Fruit fly (Drosophila melanogaster) whole organism, embryonic: ENCODE results near the gene CG5087.

Experiments used
- B-H1 ChIP-seq: fragments of 200-800 bp; sonication (Bioruptor generic); IDR thresholded peaks from 3 replicates; pipeline ENCODE4 v1.3.6; 2022; ENCODE audit warnings: missing biosample characterization, missing genetic modification characterization
- BEAF-32 ChIP-seq: fragments of 200-800 bp; sonication (Bioruptor generic); optimal IDR thresholded peaks from 3 replicates; lab custom pipeline; 2017; ENCODE audit warnings: missing biosample characterization, missing genetic modification characterization, mild to moderate bottlenecking, moderate library complexity, missing genetic modification reagents
- CG11247 ChIP-seq: fragments of 200-800 bp; sonication (Bioruptor generic); IDR thresholded peaks from 2 replicates; pipeline ENCODE4 v1.3.6; 2022; ENCODE audit warnings: missing biosample characterization, missing genetic modification characterization
- CG11695 ChIP-seq: fragments of 200-800 bp; sonication (Bioruptor generic); IDR thresholded peaks from 3 replicates; pipeline ENCODE4 v1.3.6; 2022; ENCODE audit warnings: missing biosample characterization, missing genetic modification characterization
- CG13775 ChIP-seq: fragments of 200-800 bp; sonication (Bioruptor generic); optimal IDR thresholded peaks from 3 replicates; lab custom pipeline; 2017; ENCODE audit warnings: missing biosample characterization, mild to moderate bottlenecking, missing genetic modification characterization
- CG15269 ChIP-seq: fragments of 200-800 bp; sonication (Bioruptor generic); optimal IDR thresholded peaks from 2 replicates; lab custom pipeline; 2018; ENCODE audit warnings: missing biosample characterization, mild to moderate bottlenecking, missing genetic modification characterization, moderate library complexity
- CG15479 ChIP-seq: fragments of 200-800 bp; sonication (Bioruptor generic); optimal IDR thresholded peaks from 3 replicates; lab custom pipeline; 2019; ENCODE audit warnings: missing biosample characterization, mild to moderate bottlenecking, missing genetic modification characterization, moderate library complexity
- CG16815 ChIP-seq: fragments of 200-800 bp; sonication (Bioruptor generic); optimal IDR thresholded peaks from 3 replicates; lab custom pipeline; 2017; ENCODE audit warnings: missing biosample characterization, mild to moderate bottlenecking, missing genetic modification characterization
- CG18262 ChIP-seq: fragments of 200-800 bp; optimal IDR thresholded peaks from 3 replicates; lab custom pipeline; 2019; ENCODE audit warnings: missing biosample characterization, mild to moderate bottlenecking, missing genetic modification characterization, moderate library complexity
- CG18619 ChIP-seq: fragments of 200-800 bp; sonication (Bioruptor generic); optimal IDR thresholded peaks from 3 replicates; lab custom pipeline; 2017; ENCODE audit warnings: missing biosample characterization, mild to moderate bottlenecking, missing genetic modification characterization
- CG2116 ChIP-seq: fragments of 200-800 bp; sonication (Bioruptor generic); optimal IDR thresholded peaks from 3 replicates; lab custom pipeline; 2018; ENCODE audit warnings: missing biosample characterization, mild to moderate bottlenecking, missing genetic modification characterization
- CG31441 ChIP-seq: fragments of 200-800 bp; sonication (Bioruptor generic); IDR thresholded peaks from 2 replicates; pipeline ENCODE4 v1.3.6; 2022; ENCODE audit warnings: missing biosample characterization, missing genetic modification characterization
- CG5245 ChIP-seq: fragments of 200-800 bp; sonication (Bioruptor generic); optimal IDR thresholded peaks from 3 replicates; lab custom pipeline; 2016; ENCODE audit warnings: missing biosample characterization, missing genetic modification characterization
- CG6791 ChIP-seq: fragments of 200-800 bp; sonication (Bioruptor generic); IDR thresholded peaks from 3 replicates; pipeline ENCODE4 v1.3.6; 2022; ENCODE audit warnings: missing biosample characterization, missing genetic modification characterization; ENCODE audit not compliant: partially characterized antibody
- CG7271 ChIP-seq: fragments of 200-800 bp; sonication (Bioruptor generic); optimal IDR thresholded peaks from 2 replicates; lab custom pipeline; 2018; ENCODE audit warnings: missing biosample characterization, mild to moderate bottlenecking, missing genetic modification characterization, moderate library complexity
- CG7357 ChIP-seq: fragments of 200-800 bp; sonication (Bioruptor generic); IDR thresholded peaks from 3 replicates; pipeline ENCODE4 v1.3.6; 2022; ENCODE audit warnings: missing biosample characterization, missing genetic modification characterization
- CG7556 ChIP-seq: fragments of 200-800 bp; sonication (Bioruptor generic); optimal IDR thresholded peaks from 2 replicates; lab custom pipeline; 2017; ENCODE audit warnings: missing biosample characterization, mild to moderate bottlenecking, missing genetic modification characterization
- CG8089 ChIP-seq: fragments of 200-800 bp; sonication (Bioruptor generic); optimal IDR thresholded peaks from 3 replicates; lab custom pipeline; 2016; ENCODE audit warnings: missing biosample characterization, missing genetic modification characterization
- CG8765 ChIP-seq: fragments of 200-800 bp; sonication (Bioruptor generic); IDR thresholded peaks from 2 replicates; pipeline ENCODE4 v1.3.6; 2022; ENCODE audit warnings: missing biosample characterization, missing genetic modification characterization
- CG9727 ChIP-seq: fragments of 200-800 bp; sonication (Bioruptor generic); optimal IDR thresholded peaks from 3 replicates; lab custom pipeline; 2017; ENCODE audit warnings: missing biosample characterization, mild to moderate bottlenecking, missing genetic modification characterization
- CG9932 ChIP-seq: fragments of 200-800 bp; sonication (Bioruptor generic); IDR thresholded peaks from 2 replicates; pipeline ENCODE4 v1.3.6; 2022; ENCODE audit warnings: missing biosample characterization, missing genetic modification characterization
- CkIIα-i1 ChIP-seq: fragments of 200-800 bp; sonication (Bioruptor generic); IDR thresholded peaks from 2 replicates; pipeline ENCODE4 v1.3.6; 2022; ENCODE audit warnings: missing biosample characterization, missing genetic modification characterization
- HmgD ChIP-seq: fragments of 200-800 bp; sonication (Bioruptor generic); optimal IDR thresholded peaks from 3 replicates; lab custom pipeline; 2016; ENCODE audit warnings: missing biosample characterization, missing genetic modification characterization
- MTF-1 ChIP-seq: fragments of 200-800 bp; sonication (Bioruptor generic); optimal IDR thresholded peaks from 2 replicates; lab custom pipeline; 2018; ENCODE audit warnings: missing biosample characterization, mild to moderate bottlenecking, missing genetic modification characterization, borderline replicate concordance
- NfI ChIP-seq: fragments of 200-800 bp; sonication (Bioruptor generic); optimal IDR thresholded peaks from 3 replicates; lab custom pipeline; 2018; ENCODE audit warnings: missing biosample characterization, mild to moderate bottlenecking, missing genetic modification characterization, moderate library complexity
- Opbp ChIP-seq: fragments of 200-800 bp; sonication (Bioruptor generic); IDR thresholded peaks from 3 replicates; pipeline ENCODE4 v1.3.6; 2022; ENCODE audit warnings: missing biosample characterization, missing genetic modification characterization; ENCODE audit not compliant: partially characterized antibody
- Ravus ChIP-seq: fragments of 200-800 bp; sonication (Bioruptor generic); IDR thresholded peaks from 2 replicates; pipeline ENCODE4 v1.3.6; 2022; ENCODE audit warnings: missing biosample characterization, missing genetic modification characterization
- Stat92E ChIP-seq, 3 experiments: fragments of >200 bp in 2 of 3; fragments of 200-800 bp in 1 of 3; sonication (Bioruptor generic) in 1 of 3; optimal IDR thresholded peaks; 2 replicates each; lab custom pipeline; 2017 to 2019; ENCODE audit warnings: missing biosample characterization in 3 of 3, missing genetic modification characterization in 3 of 3, mild to moderate bottlenecking in 1 of 3, moderate library complexity in 1 of 3
- Tbp ChIP-seq: fragments of >200 bp; optimal IDR thresholded peaks from 2 replicates; lab custom pipeline; 2018; ENCODE audit warnings: missing biosample characterization, missing genetic modification characterization
- aop ChIP-seq: fragments of 200-800 bp; sonication (Bioruptor generic); IDR thresholded peaks from 2 replicates; pipeline ENCODE4 v1.3.6; 2022; ENCODE audit warnings: missing biosample characterization, missing genetic modification characterization
- ase ChIP-seq: fragments of 200-800 bp; sonication (Bioruptor generic); IDR thresholded peaks from 3 replicates; pipeline ENCODE4 v1.3.6; 2022; ENCODE audit warnings: missing biosample characterization, missing genetic modification characterization
- crol ChIP-seq: fragments of 200-800 bp; sonication (Bioruptor generic); IDR thresholded peaks from 2 replicates; pipeline ENCODE4 v1.3.6; 2022; ENCODE audit warnings: missing biosample characterization, missing genetic modification characterization
- danr ChIP-seq: fragments of 200-800 bp; sonication (Bioruptor generic); IDR thresholded peaks from 2 replicates; pipeline ENCODE4 v1.3.6; 2022; ENCODE audit warnings: missing biosample characterization, missing genetic modification characterization
- eve ChIP-seq, 2 experiments: fragments of >200 bp; optimal IDR thresholded peaks; 2 replicates each; lab custom pipeline; 2017; ENCODE audit warnings: missing biosample characterization in 2 of 2, missing genetic modification characterization in 2 of 2
- gcm ChIP-seq: fragments of 200-800 bp; sonication (Bioruptor generic); optimal IDR thresholded peaks from 2 replicates; lab custom pipeline; 2019; ENCODE audit warnings: missing biosample characterization, mild to moderate bottlenecking, missing genetic modification characterization, moderate library complexity
- gem ChIP-seq: fragments of 200-800 bp; sonication (Bioruptor generic); optimal IDR thresholded peaks from 2 replicates; lab custom pipeline; 2019; ENCODE audit warnings: missing biosample characterization, mild to moderate bottlenecking, missing genetic modification characterization, moderate library complexity
- gro ChIP-seq: fragments of 200-800 bp; sonication (Bioruptor generic); optimal IDR thresholded peaks from 2 replicates; lab custom pipeline; 2016; ENCODE audit warnings: missing biosample characterization, missing genetic modification characterization
- inv ChIP-seq: fragments of 200-800 bp; sonication (Bioruptor generic); IDR thresholded peaks from 2 replicates; pipeline ENCODE4 v1.3.6; 2022; ENCODE audit warnings: missing biosample characterization, missing genetic modification characterization; ENCODE audit not compliant: partially characterized antibody
- jigr1 ChIP-seq: fragments of 200-800 bp; sonication (Bioruptor generic); IDR thresholded peaks from 3 replicates; pipeline ENCODE4 v1.3.6; 2022; ENCODE audit warnings: missing biosample characterization, missing genetic modification characterization
- maf-S ChIP-seq: fragments of 200-800 bp; sonication (Bioruptor generic); optimal IDR thresholded peaks from 2 replicates; lab custom pipeline; 2016; ENCODE audit warnings: missing biosample characterization, missing genetic modification characterization
- org-1 ChIP-seq: fragments of 200-800 bp; sonication (Bioruptor generic); optimal IDR thresholded peaks from 2 replicates; lab custom pipeline; 2017; ENCODE audit warnings: missing biosample characterization, missing genetic modification characterization
- otp ChIP-seq: fragments of 200-800 bp; sonication (Bioruptor generic); IDR thresholded peaks from 3 replicates; pipeline ENCODE4, ENCODE4 v1.3.6; 2022; ENCODE audit warnings: missing biosample characterization, missing genetic modification characterization
- pfk ChIP-seq: fragments of 200-800 bp; sonication (Bioruptor generic); optimal IDR thresholded peaks from 2 replicates; lab custom pipeline; 2018; ENCODE audit warnings: missing biosample characterization, mild to moderate bottlenecking, missing genetic modification characterization, moderate library complexity
- pum ChIP-seq: fragments of 200-800 bp; sonication (Bioruptor generic); optimal IDR thresholded peaks from 2 replicates; lab custom pipeline; 2016; ENCODE audit warnings: missing biosample characterization, missing genetic modification characterization
- shn ChIP-seq: fragments of 200-800 bp; sonication (Bioruptor generic); optimal IDR thresholded peaks from 3 replicates; lab custom pipeline; 2016; ENCODE audit warnings: missing biosample characterization, missing genetic modification characterization
- sr ChIP-seq: fragments of 200-800 bp; sonication (Bioruptor generic); IDR thresholded peaks from 3 replicates; pipeline ENCODE4 v1.3.6; 2022; ENCODE audit warnings: missing biosample characterization, missing genetic modification characterization
- tll ChIP-seq, 2 experiments: fragments of 200-800 bp in 1 of 2; fragments of >200 bp in 1 of 2; sonication (Bioruptor generic) in 1 of 2; optimal IDR thresholded peaks; 2 replicates each; lab custom pipeline; 2017 to 2019; ENCODE audit warnings: missing biosample characterization in 2 of 2, missing genetic modification characterization in 2 of 2, mild to moderate bottlenecking in 1 of 2, moderate library complexity in 1 of 2
- tna ChIP-seq: fragments of 200-800 bp; sonication (Bioruptor generic); IDR thresholded peaks from 2 replicates; pipeline ENCODE4 v1.3.6; 2022; ENCODE audit warnings: missing biosample characterization, missing genetic modification characterization; ENCODE audit not compliant: partially characterized antibody
- wek ChIP-seq: fragments of 200-800 bp; sonication (Bioruptor generic); optimal IDR thresholded peaks from 3 replicates; lab custom pipeline; 2018; ENCODE audit warnings: missing biosample characterization, mild to moderate bottlenecking, missing genetic modification characterization, moderate library complexity

CG5087 gene

DNA sequence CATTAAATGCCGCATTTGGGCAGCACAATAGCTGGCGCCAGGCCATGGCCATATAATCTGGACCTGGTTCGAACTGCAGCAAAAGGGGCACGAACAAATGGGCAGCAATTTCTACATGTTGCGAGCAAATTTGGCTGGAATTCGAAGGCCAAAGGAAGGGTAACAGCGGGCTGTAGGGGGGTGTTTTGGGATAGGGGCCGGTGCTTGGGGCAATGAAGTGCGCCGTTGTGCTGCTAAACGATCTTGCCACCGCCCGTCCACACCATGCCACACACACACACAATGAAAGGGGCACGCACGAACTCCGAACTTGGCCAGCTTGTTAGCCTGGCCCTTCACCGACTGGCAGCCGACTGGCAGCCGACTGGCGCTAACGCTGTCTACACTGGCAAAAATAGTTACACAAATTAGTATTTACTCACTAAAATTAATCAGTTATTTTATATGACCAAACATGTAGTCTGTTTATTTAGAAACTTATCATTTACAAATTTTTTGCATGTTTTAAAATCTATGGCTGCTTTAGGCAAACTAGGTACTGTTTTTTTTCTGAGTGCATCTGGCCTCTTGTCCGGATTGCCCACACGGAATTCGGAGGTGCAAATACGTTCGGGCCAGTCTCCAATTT lies 36.1 kb downstream of the CG5087 start (continued):
- TF ChIP-seq CG9727 (peak; percentile 80), shn (GFP tag; lab: Kevin White, UChicago) (no peak), gcm (no peak), pfk (GFP tag; lab: Kevin White, UChicago) (no peak), CG9932 (GFP tag; lab: Robert Waterston, UW) (no peak), inv (GFP tag; lab: Robert Waterston, UW) (no peak), CG7556 (GFP tag; lab: Kevin White, UChicago) (no peak), maf-S (GFP tag; lab: Kevin White, UChicago) (no peak), MTF-1 (GFP tag; lab: Kevin White, UChicago) (peak; percentile 54), BEAF-32 (GFP tag; lab: Kevin White, UChicago) (no peak), gem (peak; percentile 30), CG18619 (no peak), danr (GFP tag; lab: Robert Waterston, UW) (peak; percentile 65), CG15269 (no peak), pum (GFP tag; lab: Kevin White, UChicago) (no peak), wek (GFP tag; lab: Kevin White, UChicago) (no peak), Ravus (GFP tag; lab: Robert Waterston, UW) (no peak), CG7357 (peak; percentile 47; the same call in 1 of the 3 replicates), CG8765 (peak; percentile 64; the same call in 1 of the 2 replicates), Tbp (GFP tag; lab: Kevin White, UChicago) (no peak), org-1 (GFP tag; lab: Kevin White, UChicago) (no peak), CG8089 (GFP tag; lab: Kevin White, UChicago) (peak; percentile 42), CkIIα-i1 (no peak), CG13775 (GFP tag; lab: Kevin White, UChicago) (peak; percentile 33), Stat92E (GFP tag; optimal IDR thresholded peaks at IDR 0.05; lab: Kevin White, UChicago) (no peak), jigr1 (GFP tag; lab: Robert Waterston, UW) (peak; percentile 43; the same call in 1 of the 3 replicates), Opbp (GFP tag; lab: Robert Waterston, UW) (no peak), CG31441 (GFP tag; lab: Robert Waterston, UW) (peak; percentile 57), CG11247 (GFP tag; lab: Robert Waterston, UW) (no peak), sr (GFP tag; lab: Robert Waterston, UW) (no peak), tna (GFP tag; lab: Robert Waterston, UW) (no peak), gro (GFP tag; lab: Kevin White, UChicago) (no peak), CG6791 (GFP tag; lab: Robert Waterston, UW) (no peak), otp (GFP tag; lab: Robert Waterston, UW) (peak; percentile 72; the same call in 2 of the 3 replicates), aop (no peak), crol (GFP tag; lab: Robert Waterston, UW) (peak; percentile 54; the same call in 1 of the 2 replicates), CG11695 (GFP tag; lab: Robert Waterston, UW) (0 out of 3 replicates have a peak, but pooled peaks have one; percentile 52), HmgD (GFP tag; lab: Kevin White, UChicago) (no peak), tll (GFP tag; optimal IDR thresholded peaks at IDR 0.05; lab: Kevin White, UChicago) (no peak), CG16815 (GFP tag; lab: Kevin White, UChicago) (peak; percentile 34), eve (GFP tag; optimal IDR thresholded peaks at IDR 0.05; lab: Kevin White, UChicago) (no peak), NfI (GFP tag; lab: Kevin White, UChicago) (no peak), CG5245 (GFP tag; lab: Kevin White, UChicago) (peak; percentile 70), CG15479 (GFP tag; lab: Kevin White, UChicago) (no peak), CG18262 (peak; percentile 82), B-H1 (GFP tag; lab: Robert Waterston, UW) (no peak), CG7271 (tag; lab: Kevin White, UChicago) (peak; percentile 87), CG2116 (GFP tag; lab: Kevin White, UChicago) (no peak), ase (GFP tag; lab: Robert Waterston, UW) (peak; percentile 39; the same call in 1 of the 3 replicates)
